Worm (Caenorhabditis elegans) whole organism, L2 larva: ENCODE data around the gene srxa-16.

Experiments
- R02D3.7 ChIP-seq: fragments of 150-350 bp; optimal IDR thresholded peaks from 2 replicates; lab custom pipeline; 2014; ENCODE audit warnings: missing biosample characterization, missing genetic modification characterization
- alr-1 ChIP-seq: fragments of 150-350 bp; optimal IDR thresholded peaks from 2 replicates; lab custom pipeline; 2014; ENCODE audit warnings: missing biosample characterization, missing genetic modification characterization
- aly-2 ChIP-seq: fragments of 150-350 bp; optimal IDR thresholded peaks from 2 replicates; lab custom pipeline; 2014; ENCODE audit warnings: missing biosample characterization, missing genetic modification characterization
- ama-1 ChIP-seq: fragments of 150-350 bp; optimal IDR thresholded peaks from 2 replicates; lab custom pipeline; 2018; ENCODE audit warnings: inconsistent platforms
- blmp-1 ChIP-seq: sonication (generic microtip); optimal IDR thresholded peaks from 2 replicates; lab custom pipeline; 2017; ENCODE audit warnings: missing genetic modification characterization, mild to moderate bottlenecking, missing compliant biosample characterization, antibody characterized with exemption, moderate library complexity; ENCODE audit not compliant: insufficient read depth
- crh-2 ChIP-seq: sonication (generic microtip); optimal IDR thresholded peaks from 2 replicates; lab custom pipeline; 2017; ENCODE audit warnings: missing biosample characterization, missing genetic modification characterization
- egl-27 ChIP-seq: sonication (generic microtip); optimal IDR thresholded peaks from 3 replicates; lab custom pipeline; 2017; ENCODE audit warnings: missing biosample characterization, missing genetic modification reagents, missing genetic modification characterization
- elt-1 ChIP-seq: fragments of 150-350 bp; optimal IDR thresholded peaks from 2 replicates; lab custom pipeline; 2014; ENCODE audit warnings: missing biosample characterization, missing genetic modification characterization
- fos-1 ChIP-seq: fragments of 150-350 bp; optimal IDR thresholded peaks from 2 replicates; lab custom pipeline; 2014; ENCODE audit warnings: missing biosample characterization, missing genetic modification characterization
- gmeb-1 ChIP-seq: fragments of 150-350 bp; optimal IDR thresholded peaks from 2 replicates; lab custom pipeline; 2014; ENCODE audit warnings: missing biosample characterization, missing genetic modification characterization
- lin-11 ChIP-seq: fragments of 150-350 bp; sonication (generic microtip); optimal IDR thresholded peaks from 2 replicates; lab custom pipeline; 2014; ENCODE audit warnings: missing biosample characterization, missing genetic modification characterization, inconsistent platforms, mixed read lengths
- lin-13 ChIP-seq: fragments of 150-350 bp; optimal IDR thresholded peaks from 2 replicates; lab custom pipeline; 2014; ENCODE audit warnings: missing biosample characterization, missing genetic modification reagents, missing genetic modification characterization
- lsy-2 ChIP-seq, 2 experiments: fragments of 150-350 bp in 1 of 2; sonication (generic microtip) in 1 of 2; optimal IDR thresholded peaks; 2 replicates each; lab custom pipeline; 2014 to 2017; ENCODE audit warnings: missing biosample characterization in 2 of 2, missing genetic modification characterization in 2 of 2
- mab-5 ChIP-seq: fragments of 150-350 bp; optimal IDR thresholded peaks from 2 replicates; lab custom pipeline; 2014; ENCODE audit warnings: missing biosample characterization, missing genetic modification characterization
- mbf-1 ChIP-seq: sonication (generic microtip); optimal IDR thresholded peaks from 2 replicates; lab custom pipeline; 2017; ENCODE audit warnings: missing biosample characterization, missing genetic modification characterization
- mdl-1 ChIP-seq, 2 experiments: fragments of 150-350 bp in 1 of 2; sonication (generic microtip) in 1 of 2; optimal IDR thresholded peaks; 2 replicates each; lab custom pipeline; 2017; ENCODE audit warnings: missing biosample characterization in 2 of 2, missing genetic modification characterization in 2 of 2
- nhr-10 ChIP-seq: sonication (generic microtip); optimal IDR thresholded peaks from 2 replicates; lab custom pipeline; 2017; ENCODE audit warnings: missing biosample characterization, missing genetic modification characterization
- nhr-11 ChIP-seq: fragments of 150-350 bp; optimal IDR thresholded peaks from 2 replicates; lab custom pipeline; 2014; ENCODE audit warnings: missing biosample characterization, missing genetic modification characterization
- nhr-129 ChIP-seq: fragments of 150-350 bp; optimal IDR thresholded peaks from 2 replicates; lab custom pipeline; 2014; ENCODE audit warnings: missing biosample characterization, missing genetic modification characterization
- nhr-21 ChIP-seq: fragments of 150-350 bp; optimal IDR thresholded peaks from 2 replicates; lab custom pipeline; 2014; ENCODE audit warnings: missing biosample characterization, missing genetic modification characterization
- nhr-23 ChIP-seq: fragments of 150-350 bp; optimal IDR thresholded peaks from 2 replicates; lab custom pipeline; 2014; ENCODE audit warnings: missing biosample characterization, missing genetic modification reagents, missing genetic modification characterization
- nhr-237 ChIP-seq: fragments of 150-350 bp; optimal IDR thresholded peaks from 2 replicates; lab custom pipeline; 2014; ENCODE audit warnings: missing biosample characterization, missing genetic modification characterization
- nhr-25 ChIP-seq: fragments of 150-350 bp; sonication (generic microtip); optimal IDR thresholded peaks from 3 replicates; lab custom pipeline; 2014; ENCODE audit warnings: missing biosample characterization, missing genetic modification characterization
- nhr-6 ChIP-seq: fragments of 150-350 bp; optimal IDR thresholded peaks from 2 replicates; lab custom pipeline; 2014; ENCODE audit warnings: missing biosample characterization, missing genetic modification characterization
- nhr-77 ChIP-seq: fragments of 150-350 bp; optimal IDR thresholded peaks from 2 replicates; lab custom pipeline; 2014; ENCODE audit warnings: missing biosample characterization, missing genetic modification characterization
- skn-1 ChIP-seq: sonication (generic microtip); optimal IDR thresholded peaks from 2 replicates; lab custom pipeline; 2017; ENCODE audit warnings: missing biosample characterization, missing genetic modification characterization
- sma-3 ChIP-seq: sonication (generic microtip); optimal IDR thresholded peaks from 2 replicates; lab custom pipeline; 2016; ENCODE audit warnings: missing genetic modification reagents, missing genetic modification characterization, missing compliant biosample characterization
- sma-9 ChIP-seq, 2 experiments: fragments of 150-350 bp in 1 of 2; sonication (generic microtip) in 1 of 2; optimal IDR thresholded peaks; 2 replicates each; lab custom pipeline; 2014 to 2016; ENCODE audit warnings: missing genetic modification characterization in 2 of 2, mild to moderate bottlenecking in 1 of 2, missing biosample characterization in 1 of 2, missing compliant biosample characterization in 1 of 2, missing genetic modification reagents in 1 of 2, moderate library complexity in 1 of 2
- snpc-4 ChIP-seq: fragments of 150-350 bp; optimal IDR thresholded peaks from 2 replicates; lab custom pipeline; 2014; ENCODE audit warnings: missing biosample characterization, missing genetic modification characterization
- unc-55 ChIP-seq: fragments of 150-350 bp; sonication (generic microtip); optimal IDR thresholded peaks from 3 replicates; lab custom pipeline; 2014; ENCODE audit warnings: missing biosample characterization, missing genetic modification reagents, missing genetic modification characterization
- ztf-11 ChIP-seq: sonication (generic microtip); optimal IDR thresholded peaks from 2 replicates; lab custom pipeline; 2017; ENCODE audit warnings: missing biosample characterization, missing genetic modification characterization

Gene srxa-16

DNA sequence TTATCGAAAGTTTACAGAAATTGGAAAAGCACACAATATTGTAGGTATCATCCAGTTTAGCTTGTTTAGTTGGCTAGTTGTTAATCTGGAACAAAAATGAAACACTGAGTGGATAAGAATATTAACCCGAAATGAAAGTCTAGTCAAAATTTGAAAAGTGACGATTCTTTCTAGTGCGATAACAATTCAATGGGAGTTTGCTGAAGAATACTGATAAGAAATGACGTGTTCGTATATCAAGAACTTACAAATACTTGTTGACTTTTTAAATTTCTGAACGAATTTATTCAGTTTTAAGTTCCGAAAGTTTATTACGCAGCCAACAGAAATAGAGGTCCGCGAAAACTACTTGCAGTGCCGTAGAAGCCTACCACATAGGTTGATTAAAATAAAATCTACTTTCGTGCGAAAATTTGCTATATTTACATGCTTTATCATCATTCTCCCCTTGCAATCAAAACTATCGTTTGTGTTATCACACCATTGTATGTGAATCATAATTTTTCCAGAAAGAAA is 29.0 kb upstream of the srxa-16 start, which contains the start of gene fbxa-88:
TSS of gene fbxa-88 (minus strand) at position 51 of the 516 bp plus-strand sequence.
- TF ChIP-seq sma-9 (GFP tag; optimal IDR thresholded peaks at IDR 0.05; lab: Kevin White, UChicago) (peak; percentile 17), sma-9 (tag; optimal IDR thresholded peaks at IDR 0.05; lab: Kevin White, UChicago) (no peak), fos-1 (tag; lab: Kevin White, UChicago) (peak; percentile 77), nhr-23 (tag; lab: Kevin White, UChicago) (no peak)

DNA sequence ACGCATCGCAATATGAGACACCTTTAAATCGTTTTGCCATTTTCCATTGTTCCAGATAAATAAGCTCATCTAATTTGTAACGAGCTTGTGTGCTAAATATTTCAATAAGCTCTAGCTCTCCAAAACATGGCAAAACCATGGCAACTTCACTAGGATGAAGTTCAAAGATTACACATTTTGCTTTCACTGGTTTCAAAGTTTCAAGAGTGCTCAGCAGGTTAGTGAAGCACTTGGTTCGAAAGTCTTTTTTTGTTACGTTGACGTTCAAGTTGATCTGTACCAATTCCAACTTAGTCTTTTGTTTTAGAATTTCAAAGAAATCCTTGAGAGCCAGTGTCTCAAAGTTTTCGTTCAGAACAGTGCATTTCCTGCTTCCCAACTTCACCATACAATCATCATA is 28.2 kb upstream of the srxa-16 start, which contains the start of gene fbxa-18:
TSS of gene fbxa-18 (plus strand) at position 301 of the 400 bp plus-strand sequence.
- no peak for TF ChIP-seq gmeb-1 (tag; lab: Kevin White, UChicago)
- no peak for TF ChIP-seq ama-1 (lab: Kevin White, UChicago)
- TF ChIP-seq nhr-11 (tag; lab: Kevin White, UChicago) = no peak
- no peak for TF ChIP-seq skn-1 (tag; lab: Kevin White, UChicago)
- TF ChIP-seq elt-1 (tag; lab: Kevin White, UChicago) = no peak
- TF ChIP-seq nhr-6 (tag; lab: Kevin White, UChicago) = no peak
- TF ChIP-seq ztf-11 (tag; lab: Kevin White, UChicago) = no peak
- no peak for TF ChIP-seq nhr-21
- TF ChIP-seq alr-1 (tag; lab: Kevin White, UChicago) = no peak
- no peak for TF ChIP-seq R02D3.7 (tag; lab: Kevin White, UChicago)
- no peak for TF ChIP-seq lsy-2 (tag; optimal IDR thresholded peaks at IDR 0.05; lab: Kevin White, UChicago)
- TF ChIP-seq nhr-129 = no peak
- TF ChIP-seq nhr-23 (tag; lab: Kevin White, UChicago) = no peak
- TF ChIP-seq crh-2 (tag; lab: Kevin White, UChicago) = no peak
- TF ChIP-seq aly-2 (tag; lab: Kevin White, UChicago) = no peak
- no peak for TF ChIP-seq lin-13 (GFP tag; lab: Kevin White, UChicago)
- no peak for TF ChIP-seq blmp-1

ce11 chrV:16141071-16141470 is 26.9 kb upstream of the srxa-16 start, which contains the start of gene clc-32:
clc-32 (minus strand) TSS chrV:16141171.
- TF ChIP-seq mbf-1 (tag; lab: Kevin White, UChicago) (no peak), unc-55 (no peak)

- TF ChIP-seq fos-1 (tag; lab: Kevin White, UChicago) = peak; percentile 31
- TF ChIP-seq sma-3 (GFP tag; lab: Kevin White, UChicago) = no peak
- TF ChIP-seq nhr-6 (tag; lab: Kevin White, UChicago) = no peak
Measured at ce11 chrV:16139529-16139928, 25.4 kb upstream of the srxa-16 start, which contains the start of gene clc-11. clc-11 (minus strand) TSS chrV:16139629.

ce11 chrV:16137043-16137442 is 22.9 kb upstream of the srxa-16 start, which contains the start of gene F44G3.7:
F44G3.7 (minus strand) TSS chrV:16137143.
- no peak for TF ChIP-seq nhr-129
- no peak for TF ChIP-seq lsy-2 (tag; optimal IDR thresholded peaks at IDR 0.05; lab: Kevin White, UChicago)
- no peak for TF ChIP-seq lin-11 (tag; lab: Kevin White, UChicago)
- no peak for TF ChIP-seq nhr-10
- no peak for TF ChIP-seq nhr-77 (tag; lab: Kevin White, UChicago)
- TF ChIP-seq crh-2 (tag; lab: Kevin White, UChicago) = no peak
- TF ChIP-seq nhr-25 = no peak
- no peak for TF ChIP-seq mdl-1 (tag; optimal IDR thresholded peaks at IDR 0.05; lab: Kevin White, UChicago)

ce11 chrV:16132705-16133104 is 18.6 kb upstream of the srxa-16 start, which contains the start of gene fbxa-144:
fbxa-144 (minus strand) TSS chrV:16132805.
- TF ChIP-seq nhr-11 (tag; lab: Kevin White, UChicago) = no peak
- TF ChIP-seq nhr-23 (tag; lab: Kevin White, UChicago) = no peak
- no peak for TF ChIP-seq mdl-1 (tag; optimal IDR thresholded peaks at IDR 0.05; lab: Kevin White, UChicago)
- no peak for TF ChIP-seq aly-2 (tag; lab: Kevin White, UChicago)
- TF ChIP-seq snpc-4 (tag; lab: Kevin White, UChicago) = no peak
- TF ChIP-seq nhr-237 = no peak
- TF ChIP-seq mab-5 (tag; lab: Kevin White, UChicago) = no peak
- no peak for TF ChIP-seq egl-27 (tag; lab: Kevin White, UChicago)
- TF ChIP-seq ztf-11 (tag; lab: Kevin White, UChicago) = no peak
